Worm (Caenorhabditis elegans) whole organism, midembryonic: Measurements from ENCODE around the gene F08D12.2.

Source experiments
- cog-1 ChIP-seq: sonication (generic microtip); optimal IDR thresholded peaks from 2 replicates; lab custom pipeline; 2016; ENCODE audit warnings: missing genetic modification characterization, missing compliant biosample characterization
- med-1 ChIP-seq: sonication (generic microtip); optimal IDR thresholded peaks from 2 replicates; lab custom pipeline; 2017; ENCODE audit warnings: missing genetic modification characterization, mild to moderate bottlenecking, missing compliant biosample characterization, antibody characterized with exemption, missing genetic modification reagents; ENCODE audit not compliant: insufficient read depth

ce11 chrII:2832539-2832938 lies 51.1 kb downstream of the F08D12.2 start:
- TF ChIP-seq med-1 (GFP tag; lab: Kevin White, UChicago): no peak
- TF ChIP-seq cog-1 (tag; lab: Kevin White, UChicago): no peak
